Fruit fly (Drosophila melanogaster): ENCODE data around the gene CG1764.

CG1764 gene

dm6 chrX:13302315-13302614 is at the start of gene CG1764:
Gene CG1764 (minus strand): TSS chrX:13302415.
- TF ChIP-seq Eip75B (GFP tag; optimal IDR thresholded peaks at IDR 0.05) = no peak
- no peak for TF ChIP-seq cyc (GFP tag; optimal IDR thresholded peaks at IDR 0.05)
- TF ChIP-seq vri (GFP tag; optimal IDR thresholded peaks at IDR 0.05) = no peak
- TF ChIP-seq eg (GFP tag; IDR thresholded peaks at IDR 0.05) = no peak
- no peak for TF ChIP-seq CG11294 (GFP tag; IDR thresholded peaks at IDR 0.05)
- no peak for TF ChIP-seq CG8119 (GFP tag; IDR thresholded peaks at IDR 0.05)
- TF ChIP-seq lz (GFP tag; optimal IDR thresholded peaks at IDR 0.05) = no peak
- TF ChIP-seq CG8319 (GFP tag; optimal IDR thresholded peaks at IDR 0.05) = no peak
- TF ChIP-seq OdsH (GFP tag; optimal IDR thresholded peaks at IDR 0.05) = no peak

- no peak for TF ChIP-seq Gug (GFP tag; IDR thresholded peaks at IDR 0.05)
- no peak for TF ChIP-seq Met (GFP tag; optimal IDR thresholded peaks at IDR 0.05)
- no peak for TF ChIP-seq CG6163 (GFP tag; IDR thresholded peaks at IDR 0.05)
- TF ChIP-seq achi (GFP tag; optimal IDR thresholded peaks at IDR 0.05) = no peak
- no peak for TF ChIP-seq fd85E (GFP tag; optimal IDR thresholded peaks at IDR 0.05)
- no peak for TF ChIP-seq acj6 (GFP tag; optimal IDR thresholded peaks at IDR 0.05)
- TF ChIP-seq Sox15 (GFP tag; optimal IDR thresholded peaks at IDR 0.05) = no peak
- TF ChIP-seq spab (GFP tag; optimal IDR thresholded peaks at IDR 0.05) = no peak
- TF ChIP-seq CG9139 (GFP tag; optimal IDR thresholded peaks at IDR 0.05) = no peak
- TF ChIP-seq CG8632 (GFP tag; optimal IDR thresholded peaks at IDR 0.05) = no peak
- no peak for TF ChIP-seq CG6808 (GFP tag; optimal IDR thresholded peaks at IDR 0.05)
- no peak for TF ChIP-seq CG16779 (tag; optimal IDR thresholded peaks at IDR 0.05)
- TF ChIP-seq esn (GFP tag; optimal IDR thresholded peaks at IDR 0.05) = no peak
- no peak for TF ChIP-seq Sox14 (GFP tag; optimal IDR thresholded peaks at IDR 0.05)
- TF ChIP-seq eg (GFP tag; IDR thresholded peaks at IDR 0.05) = no peak
Measured at dm6 chrX:13346998-13347397, 44.8 kb upstream of the CG1764 start.

dm6 chrX:13345327-13345726 is 43.1 kb upstream of the CG1764 start:
- TF ChIP-seq CG9139 (GFP tag; optimal IDR thresholded peaks at IDR 0.05) (peak; percentile 15), CG8632 (GFP tag; optimal IDR thresholded peaks at IDR 0.05) (peak; percentile 13), eg (GFP tag; IDR thresholded peaks at IDR 0.05) (peak; percentile 21; the same call in 1 of the 3 replicates), achi (GFP tag; optimal IDR thresholded peaks at IDR 0.05) (peak; percentile 27), fd59A (GFP tag; optimal IDR thresholded peaks at IDR 0.05) (no peak), CG15336 (GFP tag; IDR thresholded peaks at IDR 0.05) (peak; percentile 36; the same call in 1 of the 2 replicates), CG4318 (GFP tag; optimal IDR thresholded peaks at IDR 0.05) (peak; percentile 27), CG8119 (GFP tag; IDR thresholded peaks at IDR 0.05) (peak; percentile 47; the same call in 1 of the 3 replicates), spab (GFP tag; optimal IDR thresholded peaks at IDR 0.05) (peak; percentile 31), Lpt (GFP tag; optimal IDR thresholded peaks at IDR 0.05) (no peak), CG3032 (tag; optimal IDR thresholded peaks at IDR 0.05) (peak; percentile 61), Eip78C (GFP tag) (peak; percentile 61), CG10631 (GFP tag; optimal IDR thresholded peaks at IDR 0.05) (peak; percentile 28), CG34406 (GFP tag; optimal IDR thresholded peaks at IDR 0.05) (no peak), ss (GFP tag; optimal IDR thresholded peaks at IDR 0.05) (peak; percentile 45 to 65), CG16779 (tag; optimal IDR thresholded peaks at IDR 0.05) (peak; percentile 11), acj6 (GFP tag; optimal IDR thresholded peaks at IDR 0.05) (peak; percentile 37), OdsH (GFP tag; optimal IDR thresholded peaks at IDR 0.05) (peak; percentile 28), dac (GFP tag; optimal IDR thresholded peaks at IDR 0.05) (no peak), Eip75B (GFP tag; optimal IDR thresholded peaks at IDR 0.05) (no peak), dsx (GFP tag; optimal IDR thresholded peaks at IDR 0.05; ENCODE audit: poor library complexity, severe bottlenecking) (peak; percentile 55), CG6276 (GFP tag; optimal IDR thresholded peaks at IDR 0.05) (peak; percentile 41), CG6808 (GFP tag; optimal IDR thresholded peaks at IDR 0.05) (peak; percentile 43), CG8319 (GFP tag; optimal IDR thresholded peaks at IDR 0.05) (no peak), CG10669 (GFP tag; optimal IDR thresholded peaks at IDR 0.05) (peak; percentile 20), CG32006 (GFP tag; optimal IDR thresholded peaks at IDR 0.05) (peak; percentile 60), Ets96B (tag; optimal IDR thresholded peaks at IDR 0.05) (peak; percentile 58)
